Worm (Caenorhabditis elegans): Measurements from ENCODE around the gene C25G6.3.

ce11 chrX:1272539-1272938 is 33.8 kb upstream of the C25G6.3 start, which contains the start of gene C52B11.5:
- TF ChIP-seq hpl-2 (GFP tag; optimal IDR thresholded peaks at IDR 0.05) (no peak), nhr-12 (tag; optimal IDR thresholded peaks at IDR 0.05) (no peak), nhr-90 (tag; optimal IDR thresholded peaks at IDR 0.05; ENCODE audit: poor library complexity) (no peak), nhr-11 (tag; optimal IDR thresholded peaks at IDR 0.05) (no peak), mdl-1 (tag; optimal IDR thresholded peaks at IDR 0.05) (no peak)

Data from whole organism, L1 larva.